Fruit fly (Drosophila melanogaster) S2 (cell line): Measurements from ENCODE around the gene CG3546.

ENCODE experiments used
- CG8478 ChIP-seq: fragments of >200 bp; optimal IDR thresholded peaks from 2 replicates; lab custom pipeline; 2018
- CTCF ChIP-seq, 2 experiments: fragments of >200 bp; optimal IDR thresholded peaks; 2 replicates each; lab custom pipeline; 2018

DNA sequence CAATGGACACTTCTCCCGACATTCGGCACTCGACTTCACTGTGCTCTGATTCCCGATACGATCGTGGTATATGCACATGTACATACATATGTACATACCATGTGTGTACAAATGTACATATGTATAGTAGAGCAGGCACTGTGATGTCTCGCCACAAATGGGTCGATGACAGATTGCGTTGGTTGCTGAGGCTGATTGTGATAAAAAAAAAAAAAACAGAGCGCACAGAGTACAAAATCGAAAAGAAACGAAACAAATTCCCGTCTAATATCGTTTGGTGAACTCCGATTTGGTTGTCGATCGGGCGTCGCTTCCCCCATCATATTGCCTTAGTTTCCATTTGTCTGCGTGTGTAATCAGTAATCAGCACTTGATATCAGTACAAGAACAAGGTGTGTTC is 2.0 kb upstream of the CG3546 start:
- TF ChIP-seq CG8478 (lab: Kevin White, UChicago) (no peak), CTCF (optimal IDR thresholded peaks at IDR 0.05; lab: Kevin White, UChicago) (no peak)
